Fruit fly (Drosophila melanogaster) whole organism, pupa: ENCODE results near the gene CG17328.

Source experiments
- CG10348 ChIP-seq: fragments of 200-800 bp; sonication (Bioruptor generic); IDR thresholded peaks from 2 replicates; pipeline ENCODE4 v1.3.6; 2022; ENCODE audit warnings: missing biosample characterization, missing genetic modification characterization
- CG12605 ChIP-seq: fragments of 200-800 bp; sonication (Bioruptor generic); IDR thresholded peaks from 2 replicates; pipeline ENCODE4 v1.3.6; 2022; ENCODE audit warnings: missing biosample characterization, missing genetic modification characterization
- CG13204 ChIP-seq: fragments of 200-800 bp; sonication (Bioruptor generic); optimal IDR thresholded peaks from 2 replicates; lab custom pipeline; 2018; ENCODE audit warnings: missing biosample characterization, mild to moderate bottlenecking, missing genetic modification characterization, moderate library complexity
- CG14655 ChIP-seq: fragments of 200-800 bp; sonication (Bioruptor generic); optimal IDR thresholded peaks from 3 replicates; lab custom pipeline; 2017; ENCODE audit warnings: mild to moderate bottlenecking, missing biosample characterization, missing genetic modification reagents, missing genetic modification characterization
- CG15710 ChIP-seq: fragments of 200-800 bp; sonication (Bioruptor generic); optimal IDR thresholded peaks from 2 replicates; lab custom pipeline; 2018; ENCODE audit warnings: missing biosample characterization, mild to moderate bottlenecking, missing genetic modification characterization, moderate library complexity
- CG17806 ChIP-seq: fragments of 200-800 bp; sonication (Bioruptor generic); optimal IDR thresholded peaks from 2 replicates; lab custom pipeline; 2018; ENCODE audit warnings: missing biosample characterization, mild to moderate bottlenecking, missing genetic modification characterization, moderate library complexity
- CG32121 ChIP-seq: fragments of 200-800 bp; sonication (Bioruptor generic); IDR thresholded peaks from 2 replicates; pipeline ENCODE4 v1.3.6; 2022; ENCODE audit warnings: missing biosample characterization, missing genetic modification characterization
- CG34367 ChIP-seq: fragments of 200-800 bp; sonication (Bioruptor generic); optimal IDR thresholded peaks from 2 replicates; lab custom pipeline; 2018; ENCODE audit warnings: missing biosample characterization, mild to moderate bottlenecking, missing genetic modification characterization
- CG4496 ChIP-seq: fragments of 200-800 bp; sonication (Bioruptor generic); IDR thresholded peaks from 3 replicates; pipeline ENCODE4 v1.3.6; 2022; ENCODE audit warnings: missing biosample characterization, missing genetic modification characterization
- CG8159 ChIP-seq: fragments of 200-800 bp; sonication (Bioruptor generic); optimal IDR thresholded peaks from 3 replicates; lab custom pipeline; 2018; ENCODE audit warnings: missing biosample characterization, mild to moderate bottlenecking, missing genetic modification characterization, moderate library complexity
- CG8301 ChIP-seq: fragments of 200-800 bp; sonication (Bioruptor generic); optimal IDR thresholded peaks from 2 replicates; lab custom pipeline; 2018; ENCODE audit warnings: missing biosample characterization, mild to moderate bottlenecking, missing genetic modification characterization
- CG9948 ChIP-seq: fragments of 200-800 bp; sonication (Bioruptor generic); optimal IDR thresholded peaks from 2 replicates; lab custom pipeline; 2018; ENCODE audit warnings: missing biosample characterization, mild to moderate bottlenecking, missing genetic modification characterization, moderate library complexity
- D1 ChIP-seq: fragments of 200-800 bp; sonication (Bioruptor generic); optimal IDR thresholded peaks from 2 replicates; lab custom pipeline; 2018; ENCODE audit warnings: missing biosample characterization, mild to moderate bottlenecking, missing genetic modification characterization, moderate library complexity
- EcR ChIP-seq: fragments of 200-800 bp; sonication (Bioruptor generic); optimal IDR thresholded peaks from 3 replicates; lab custom pipeline; 2019; ENCODE audit warnings: missing biosample characterization, missing genetic modification characterization, mild to moderate bottlenecking, moderate library complexity, missing genetic modification reagents
- Ets98B ChIP-seq: fragments of 200-800 bp; sonication (Bioruptor generic); IDR thresholded peaks from 2 replicates; pipeline ENCODE4 v1.3.6; 2022; ENCODE audit warnings: missing biosample characterization, missing genetic modification characterization
- Pif1A ChIP-seq: fragments of 200-800 bp; sonication (Bioruptor generic); optimal IDR thresholded peaks from 3 replicates; lab custom pipeline; 2016; ENCODE audit warnings: missing biosample characterization, missing genetic modification characterization
- Pif1B ChIP-seq: fragments of 200-800 bp; sonication (Bioruptor generic); optimal IDR thresholded peaks from 3 replicates; lab custom pipeline; 2016; ENCODE audit warnings: missing biosample characterization, missing genetic modification characterization
- Snoo ChIP-seq: fragments of 200-800 bp; sonication (Bioruptor generic); optimal IDR thresholded peaks from 3 replicates; lab custom pipeline; 2017; ENCODE audit warnings: missing biosample characterization, mild to moderate bottlenecking, missing genetic modification characterization, inconsistent platforms
- fd96Ca ChIP-seq: fragments of 200-800 bp; sonication (Bioruptor generic); IDR thresholded peaks from 3 replicates; pipeline ENCODE4 v1.3.6; 2022; ENCODE audit warnings: missing biosample characterization, missing genetic modification characterization
- gl ChIP-seq: fragments of 200-800 bp; sonication (Bioruptor generic); optimal IDR thresholded peaks from 2 replicates; lab custom pipeline; 2018; ENCODE audit warnings: missing biosample characterization, mild to moderate bottlenecking, missing genetic modification characterization
- rn ChIP-seq: fragments of 200-800 bp; sonication (Bioruptor generic); IDR thresholded peaks from 2 replicates; pipeline ENCODE4 v1.3.6; 2022; ENCODE audit warnings: missing biosample characterization, missing genetic modification characterization

Gene CG17328

DNA sequence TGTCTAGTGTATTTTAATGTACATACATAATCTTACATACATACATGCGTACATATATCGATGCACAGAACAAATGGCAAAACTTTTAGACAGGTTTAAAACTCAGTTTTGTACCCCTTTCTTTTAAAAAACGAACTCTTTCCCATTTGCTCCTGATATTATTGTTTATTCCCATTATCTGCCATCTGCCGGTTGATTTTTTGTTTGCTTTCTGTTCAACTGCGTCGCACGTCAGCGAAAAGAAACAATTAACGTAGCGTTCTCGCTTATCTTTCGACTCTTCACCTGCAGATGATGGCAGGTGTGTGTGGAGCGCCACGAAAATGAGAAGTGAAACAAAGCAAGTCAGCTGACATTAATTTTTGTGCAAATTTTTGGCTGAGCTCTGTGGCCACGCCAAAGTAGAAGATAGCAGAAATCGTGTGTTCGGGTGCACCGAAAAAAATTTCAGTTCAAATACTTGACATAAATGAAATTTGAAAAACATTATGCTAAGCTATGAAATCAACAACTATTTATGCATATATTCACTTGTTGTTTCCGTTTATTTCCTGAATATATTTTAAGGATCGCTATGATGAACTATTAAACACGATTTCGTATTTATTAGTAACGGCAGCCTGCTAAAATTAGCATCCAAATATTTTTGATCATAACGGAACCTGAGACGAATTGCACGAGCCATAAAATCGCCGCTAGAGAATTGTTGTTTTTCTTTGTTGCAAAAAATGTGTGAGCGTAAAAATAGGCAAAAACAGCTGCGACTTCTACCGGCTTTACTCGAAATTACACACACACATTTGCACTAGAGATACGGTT lies 28.9 kb upstream of the CG17328 start:
- no peak for TF ChIP-seq CG34367 (tag; lab: Kevin White, UChicago)
- peak; percentile 59 for TF ChIP-seq CG8301 (tag; lab: Kevin White, UChicago)
- TF ChIP-seq Pif1B (GFP tag; lab: Kevin White, UChicago), result no peak
- peak; percentile 44 for TF ChIP-seq CG14655 (GFP tag; lab: Kevin White, UChicago)
- TF ChIP-seq Pif1A, result peak; percentile 7

DNA sequence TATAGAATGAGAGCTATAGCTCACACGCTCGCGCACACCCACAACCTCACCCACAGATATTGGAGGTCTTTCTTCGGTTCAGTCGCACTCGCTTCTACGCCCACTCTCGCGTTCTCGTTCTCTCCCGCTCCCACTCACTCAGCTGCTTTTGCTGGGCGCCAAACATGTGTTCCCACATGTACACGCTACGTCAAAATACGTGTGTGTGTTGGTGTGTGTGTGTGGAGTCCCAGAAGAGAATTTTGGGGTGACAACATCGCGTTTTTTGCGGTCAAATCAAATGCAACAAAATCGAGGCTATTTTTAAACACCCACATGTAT lies 28.3 kb upstream of the CG17328 start:
- TF ChIP-seq fd96Ca (GFP tag; lab: Robert Waterston, UW) (no peak), CG12605 (GFP tag; lab: Robert Waterston, UW) (no peak), CG9948 (tag; lab: Kevin White, UChicago) (no peak), CG15710 (no peak), Pif1B (GFP tag; lab: Kevin White, UChicago) (no peak), CG13204 (GFP tag; lab: Kevin White, UChicago) (peak; percentile 57), CG8159 (tag; lab: Kevin White, UChicago) (no peak), EcR (GFP tag; lab: Kevin White, UChicago) (peak; percentile 62)

DNA sequence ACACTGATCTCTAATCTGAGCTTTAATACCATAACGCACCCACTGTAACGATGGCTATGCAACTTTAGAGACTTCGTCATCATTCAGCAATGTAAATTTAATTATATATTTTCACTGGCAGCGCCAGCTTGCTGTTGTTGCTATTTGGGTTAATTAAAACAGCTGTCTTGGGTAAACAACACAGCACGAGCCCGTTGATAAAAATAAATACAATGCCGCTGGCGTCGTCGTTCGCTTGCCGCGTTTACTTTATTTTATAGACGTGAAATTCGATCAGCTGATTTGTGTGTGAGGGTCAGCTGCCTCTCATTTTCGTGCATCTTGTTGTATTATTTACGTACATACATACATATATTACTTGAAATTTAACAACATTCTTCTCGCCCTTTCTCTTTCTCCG lies 27.0 kb upstream of the CG17328 start:
- TF ChIP-seq CG17806 (tag; lab: Kevin White, UChicago), result no peak
- no peak for TF ChIP-seq CG13204 (GFP tag; lab: Kevin White, UChicago)
- no peak for TF ChIP-seq Pif1B (GFP tag; lab: Kevin White, UChicago)
- no peak for TF ChIP-seq fd96Ca (GFP tag; lab: Robert Waterston, UW)
- no peak for TF ChIP-seq CG32121 (GFP tag; lab: Robert Waterston, UW)
- no peak for TF ChIP-seq CG15710
- TF ChIP-seq gl (tag; lab: Kevin White, UChicago), result no peak
- no peak for TF ChIP-seq Ets98B (GFP tag; lab: Robert Waterston, UW)
- TF ChIP-seq CG9948 (tag; lab: Kevin White, UChicago), result no peak
- TF ChIP-seq D1 (tag; lab: Kevin White, UChicago), result no peak
- no peak for TF ChIP-seq EcR (GFP tag; lab: Kevin White, UChicago)
- TF ChIP-seq CG12605 (GFP tag; lab: Robert Waterston, UW), result no peak
- no peak for TF ChIP-seq CG8159 (tag; lab: Kevin White, UChicago)
- no peak for TF ChIP-seq CG14655 (GFP tag; lab: Kevin White, UChicago)
- no peak for TF ChIP-seq Snoo
- no peak for TF ChIP-seq CG4496 (GFP tag; lab: Robert Waterston, UW)
- TF ChIP-seq CG10348 (GFP tag; lab: Robert Waterston, UW), result no peak

DNA sequence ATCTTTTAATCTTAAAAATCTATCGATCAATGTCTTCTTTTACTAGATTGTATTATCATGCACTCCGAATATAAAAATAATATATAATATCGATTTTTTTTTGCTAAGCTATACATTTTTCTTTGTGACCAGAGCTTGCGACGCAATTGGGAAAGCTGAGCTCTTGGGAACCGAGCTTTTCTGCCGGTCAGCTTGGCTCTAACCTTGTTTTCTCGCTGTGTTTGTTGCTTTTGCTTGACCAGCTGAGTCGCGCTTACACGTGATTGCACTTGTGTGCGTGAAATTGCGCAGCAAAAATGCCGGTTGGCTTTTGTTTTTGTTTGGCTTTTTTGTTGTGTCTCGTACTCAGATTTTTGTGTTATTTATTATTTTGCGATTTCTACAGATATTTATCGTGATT lies 26.3 kb upstream of the CG17328 start:
- no peak for TF ChIP-seq CG4496 (GFP tag; lab: Robert Waterston, UW)
- no peak for TF ChIP-seq Ets98B (GFP tag; lab: Robert Waterston, UW)

DNA sequence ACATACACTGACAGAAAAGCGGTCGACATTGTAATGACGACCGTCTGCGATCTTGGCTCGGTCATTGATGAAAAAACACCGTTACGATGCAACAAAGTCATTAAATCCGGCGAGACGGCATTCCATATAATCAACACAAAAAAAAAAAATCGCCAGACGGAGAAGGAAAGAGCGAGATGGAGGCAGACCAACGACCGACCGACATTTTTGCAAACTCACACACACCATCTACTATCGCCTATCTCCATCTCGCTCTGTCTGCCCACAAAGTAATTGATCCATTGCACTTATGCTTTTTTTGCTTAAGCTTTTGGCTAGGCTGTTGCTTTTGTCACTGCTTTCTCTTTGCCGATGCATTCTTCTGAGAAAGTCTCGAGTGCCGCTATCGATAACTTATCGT lies 25.6 kb upstream of the CG17328 start:
- TF ChIP-seq rn (GFP tag; lab: Robert Waterston, UW), result no peak
- TF ChIP-seq CG15710, result no peak
- no peak for TF ChIP-seq gl (tag; lab: Kevin White, UChicago)
- peak; percentile 21 for TF ChIP-seq Pif1B (GFP tag; lab: Kevin White, UChicago)
- no peak for TF ChIP-seq CG14655 (GFP tag; lab: Kevin White, UChicago)
- no peak for TF ChIP-seq Snoo
- TF ChIP-seq CG17806 (tag; lab: Kevin White, UChicago), result no peak
- peak; percentile 62 for TF ChIP-seq CG32121 (GFP tag; lab: Robert Waterston, UW)
- no peak for TF ChIP-seq CG8159 (tag; lab: Kevin White, UChicago)
- peak; percentile 75 for TF ChIP-seq EcR (GFP tag; lab: Kevin White, UChicago)
- peak; percentile 46; the same call in 1 of the 3 replicates for TF ChIP-seq fd96Ca (GFP tag; lab: Robert Waterston, UW)
- TF ChIP-seq CG9948 (tag; lab: Kevin White, UChicago), result no peak
- TF ChIP-seq CG8301 (tag; lab: Kevin White, UChicago), result no peak
- TF ChIP-seq CG4496 (GFP tag; lab: Robert Waterston, UW), result peak; percentile 44; the same call in 2 of the 3 replicates
- no peak; the same call in 1 of the 2 replicates for TF ChIP-seq Ets98B (GFP tag; lab: Robert Waterston, UW)
- no peak for TF ChIP-seq CG10348 (GFP tag; lab: Robert Waterston, UW)
- no peak for TF ChIP-seq CG12605 (GFP tag; lab: Robert Waterston, UW)
- TF ChIP-seq CG13204 (GFP tag; lab: Kevin White, UChicago), result no peak
- no peak for TF ChIP-seq Pif1A

DNA sequence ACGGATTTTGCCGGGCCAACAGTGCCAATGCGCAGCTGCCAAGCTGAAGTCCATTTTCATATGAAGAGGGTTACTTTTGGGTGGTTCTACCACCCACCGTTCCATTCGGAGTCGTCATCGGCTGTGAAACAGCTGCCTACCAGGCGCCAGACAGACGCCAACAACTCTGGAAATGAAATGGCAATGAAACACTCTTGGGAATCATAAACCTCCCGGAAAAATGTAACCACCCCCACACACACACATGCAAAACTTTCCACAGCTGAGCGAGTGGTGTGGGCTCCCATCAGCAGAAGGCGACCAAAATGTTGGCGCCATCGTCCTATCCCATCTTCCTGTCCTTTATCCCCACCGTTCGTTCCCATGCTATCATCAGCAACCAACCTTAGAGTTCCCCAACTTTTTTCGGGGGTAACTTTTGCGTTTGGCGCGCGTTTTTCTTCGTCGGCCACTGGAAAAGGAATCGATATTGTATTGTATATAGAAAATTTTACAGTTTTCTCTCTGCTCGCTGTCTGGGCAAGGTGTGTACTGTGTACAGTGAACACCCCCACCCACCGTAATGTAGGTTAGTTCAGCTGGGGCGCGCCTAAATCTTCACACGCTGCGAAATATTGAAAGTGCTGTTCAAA lies 24.4 kb upstream of the CG17328 start:
- TF ChIP-seq Pif1B (GFP tag; lab: Kevin White, UChicago) (no peak), CG8301 (tag; lab: Kevin White, UChicago) (no peak), CG4496 (GFP tag; lab: Robert Waterston, UW) (no peak), CG15710 (no peak), D1 (tag; lab: Kevin White, UChicago) (no peak), CG12605 (GFP tag; lab: Robert Waterston, UW) (no peak), CG34367 (tag; lab: Kevin White, UChicago) (no peak), CG13204 (GFP tag; lab: Kevin White, UChicago) (no peak), rn (GFP tag; lab: Robert Waterston, UW) (no peak), gl (tag; lab: Kevin White, UChicago) (no peak), Snoo (no peak), CG17806 (tag; lab: Kevin White, UChicago) (no peak), CG9948 (tag; lab: Kevin White, UChicago) (no peak), CG8159 (tag; lab: Kevin White, UChicago) (no peak), fd96Ca (GFP tag; lab: Robert Waterston, UW) (no peak)
